Worm (Caenorhabditis elegans) whole organism, young adult: ENCODE measurements around the gene his-70.
A peak's percentile ranks its signal among the peaks of the same experiment; 100 is the strongest.

ENCODE experiments used
- B0336.3 ChIP-seq: fragments of 200-800 bp; sonication (Bioruptor generic); IDR thresholded peaks from 2 replicates; pipeline ENCODE4 v1.3.6; 2022; ENCODE audit warnings: missing genetic modification characterization, missing compliant biosample characterization
- F22D6.2 ChIP-seq: sonication (generic microtip); optimal IDR thresholded peaks from 2 replicates; lab custom pipeline; 2016; ENCODE audit warnings: mild to moderate bottlenecking, missing genetic modification characterization, missing compliant biosample characterization
- F23B12.7 ChIP-seq: sonication (generic microtip); optimal IDR thresholded peaks from 2 replicates; lab custom pipeline; 2017; ENCODE audit warnings: missing genetic modification characterization, mild to moderate bottlenecking, missing compliant biosample characterization, antibody characterized with exemption, moderate library complexity; ENCODE audit not compliant: insufficient read depth
- F55B11.4 ChIP-seq: sonication (generic microtip); optimal IDR thresholded peaks from 2 replicates; lab custom pipeline; 2016; ENCODE audit warnings: missing compliant biosample characterization, missing genetic modification characterization, borderline replicate concordance; ENCODE audit not compliant: insufficient read depth
- K11D2.4 ChIP-seq: fragments of 200-800 bp; sonication (Bioruptor generic); IDR thresholded peaks from 2 replicates; pipeline ENCODE4 v1.3.6; 2022; ENCODE audit warnings: missing genetic modification reagents, missing genetic modification characterization, missing compliant biosample characterization
- Y53F4B.3 ChIP-seq: fragments of 200-800 bp; sonication (Bioruptor generic); IDR thresholded peaks from 2 replicates; pipeline ENCODE4 v1.3.6; 2022; ENCODE audit warnings: missing genetic modification reagents, missing genetic modification characterization, missing compliant biosample characterization
- Y67H2A.10 ChIP-seq: fragments of 200-800 bp; sonication (Bioruptor generic); conservative IDR thresholded peaks from 2 replicates; pipeline ENCODE4 v1.3.6; 2022; ENCODE audit warnings: missing genetic modification reagents, missing genetic modification characterization, missing compliant biosample characterization
- akir-1 ChIP-seq: fragments of 200-800 bp; sonication (Bioruptor generic); optimal IDR thresholded peaks from 2 replicates; lab custom pipeline; 2018; ENCODE audit warnings: mild to moderate bottlenecking, missing genetic modification characterization, moderate library complexity, missing compliant biosample characterization
- ama-1 ChIP-seq, 3 experiments: fragments of 150-350 bp in 1 of 3; sonication (generic microtip) in 2 of 3; optimal IDR thresholded peaks; 2 replicates each; lab custom pipeline; 2014 to 2018; ENCODE audit warnings: missing biosample characterization in 2 of 3, missing genetic modification characterization in 2 of 3, missing genetic modification reagents in 2 of 3
- aptf-3 ChIP-seq: fragments of 200-800 bp; sonication (Bioruptor generic); IDR thresholded peaks from 2 replicates; pipeline ENCODE4 v1.3.6; 2022; ENCODE audit warnings: missing genetic modification characterization, missing compliant biosample characterization
- atf-7 ChIP-seq: sonication (generic microtip); optimal IDR thresholded peaks from 2 replicates; lab custom pipeline; 2017; ENCODE audit warnings: mild to moderate bottlenecking, missing genetic modification characterization, missing compliant biosample characterization
- athp-1 ChIP-seq: sonication (generic microtip); optimal IDR thresholded peaks from 2 replicates; lab custom pipeline; 2017; ENCODE audit warnings: mild to moderate bottlenecking, missing genetic modification characterization, missing compliant biosample characterization
- attf-3 ChIP-seq: fragments of 200-800 bp; sonication (Bioruptor generic); conservative IDR thresholded peaks from 2 replicates; pipeline ENCODE4 v1.3.6; 2022; ENCODE audit warnings: missing genetic modification reagents, missing genetic modification characterization, missing compliant biosample characterization
- bed-2 ChIP-seq: fragments of 200-800 bp; sonication (Bioruptor generic); IDR thresholded peaks from 2 replicates; pipeline ENCODE4 v1.3.6; 2022; ENCODE audit warnings: missing genetic modification reagents, missing genetic modification characterization, missing compliant biosample characterization
- ccch-3 ChIP-seq: fragments of 200-800 bp; sonication (Bioruptor generic); optimal IDR thresholded peaks from 2 replicates; lab custom pipeline; 2018; ENCODE audit warnings: mild to moderate bottlenecking, missing genetic modification characterization, missing compliant biosample characterization
- ceh-100 ChIP-seq: fragments of 200-800 bp; sonication (Bioruptor generic); IDR thresholded peaks from 2 replicates; pipeline ENCODE4 v1.3.6; 2022; ENCODE audit warnings: missing genetic modification reagents, missing genetic modification characterization, missing compliant biosample characterization
- ceh-27 ChIP-seq: fragments of 200-800 bp; sonication (Bioruptor generic); optimal IDR thresholded peaks from 2 replicates; lab custom pipeline; 2018; ENCODE audit warnings: mild to moderate bottlenecking, missing genetic modification characterization, moderate library complexity, missing compliant biosample characterization
- ceh-58 ChIP-seq: fragments of 200-800 bp; sonication (Bioruptor generic); IDR thresholded peaks from 2 replicates; pipeline ENCODE4 v1.3.6; 2022; ENCODE audit warnings: missing genetic modification characterization, missing compliant biosample characterization
- ceh-79 ChIP-seq: sonication (generic microtip); optimal IDR thresholded peaks from 2 replicates; lab custom pipeline; 2017; ENCODE audit warnings: mild to moderate bottlenecking, missing genetic modification characterization, missing compliant biosample characterization
- chd-7 ChIP-seq: sonication (generic microtip); optimal IDR thresholded peaks from 2 replicates; lab custom pipeline; 2016; ENCODE audit warnings: mild to moderate bottlenecking, missing genetic modification characterization, moderate library complexity, missing compliant biosample characterization
- dox-1 ChIP-seq: fragments of 200-800 bp; sonication (Bioruptor generic); IDR thresholded peaks from 2 replicates; pipeline ENCODE4 v1.3.6; 2022; ENCODE audit warnings: missing genetic modification reagents, missing genetic modification characterization, missing compliant biosample characterization
- dpl-1 ChIP-seq: fragments of 150-350 bp; optimal IDR thresholded peaks from 2 replicates; lab custom pipeline; 2014; ENCODE audit warnings: missing biosample characterization, missing genetic modification reagents, missing genetic modification characterization
- egl-18 ChIP-seq: fragments of 200-800 bp; sonication (Bioruptor generic); IDR thresholded peaks from 2 replicates; pipeline ENCODE4 v1.3.6; 2022; ENCODE audit warnings: missing genetic modification reagents, missing genetic modification characterization, missing compliant biosample characterization
- egl-44 ChIP-seq: fragments of 200-800 bp; sonication (Bioruptor generic); IDR thresholded peaks from 2 replicates; pipeline ENCODE4 v1.3.6; 2022; ENCODE audit warnings: missing genetic modification reagents, missing genetic modification characterization, missing compliant biosample characterization
- hlh-26 ChIP-seq: fragments of 200-800 bp; sonication (Bioruptor generic); conservative IDR thresholded peaks from 2 replicates; pipeline ENCODE4 v1.3.6; 2022; ENCODE audit warnings: missing genetic modification reagents, missing genetic modification characterization, missing compliant biosample characterization
- hmg-1.2 ChIP-seq: fragments of 200-800 bp; sonication (Bioruptor generic); IDR thresholded peaks from 2 replicates; pipeline ENCODE4 v1.3.6; 2022; ENCODE audit warnings: missing genetic modification reagents, missing genetic modification characterization, missing compliant biosample characterization
- hmg-20 ChIP-seq: fragments of 200-800 bp; sonication (Bioruptor generic); IDR thresholded peaks from 2 replicates; pipeline ENCODE4 v1.3.6; 2022; ENCODE audit warnings: missing genetic modification reagents, missing genetic modification characterization, missing compliant biosample characterization
- hsf-1 ChIP-seq: fragments of 200-800 bp; sonication (Bioruptor generic); IDR thresholded peaks from 2 replicates; pipeline ENCODE4 v1.3.6; 2022; ENCODE audit warnings: missing genetic modification reagents, missing genetic modification characterization, missing compliant biosample characterization
- lir-1 ChIP-seq: fragments of 200-800 bp; sonication (Bioruptor generic); conservative IDR thresholded peaks from 2 replicates; pipeline ENCODE4 v1.3.6; 2022; ENCODE audit warnings: missing genetic modification reagents, missing genetic modification characterization, missing compliant biosample characterization
- lsy-27 ChIP-seq: sonication (generic microtip); optimal IDR thresholded peaks from 2 replicates; lab custom pipeline; 2017; ENCODE audit warnings: missing genetic modification characterization, mild to moderate bottlenecking, missing compliant biosample characterization, antibody characterized with exemption, missing genotype, borderline replicate concordance; ENCODE audit not compliant: insufficient read depth
- madf-3 ChIP-seq: fragments of 200-800 bp; sonication (Bioruptor generic); IDR thresholded peaks from 2 replicates; pipeline ENCODE4 v1.3.6; 2022; ENCODE audit warnings: missing genetic modification reagents, missing genetic modification characterization, missing compliant biosample characterization
- nhr-179 ChIP-seq: sonication (generic microtip); optimal IDR thresholded peaks from 2 replicates; lab custom pipeline; 2016; ENCODE audit warnings: mild to moderate bottlenecking, missing genetic modification characterization, missing compliant biosample characterization
- nhr-27 ChIP-seq: fragments of 200-800 bp; sonication (Bioruptor generic); optimal IDR thresholded peaks from 2 replicates; lab custom pipeline; 2018; ENCODE audit warnings: mild to moderate bottlenecking, missing genetic modification characterization, moderate library complexity, missing compliant biosample characterization
- pha-4 ChIP-seq: fragments of 150-350 bp; sonication (generic microtip); optimal IDR thresholded peaks from 2 replicates; lab custom pipeline; 2014; ENCODE audit warnings: missing biosample characterization, missing genetic modification reagents, missing genetic modification characterization
- rec-8 ChIP-seq, 2 experiments: sonication (generic microtip); optimal IDR thresholded peaks; 2 replicates each; lab custom pipeline; 2016; ENCODE audit warnings: mild to moderate bottlenecking in 2 of 2, missing genetic modification characterization in 2 of 2, missing genetic modification reagents in 2 of 2, missing genotype in 2 of 2, missing biosample characterization in 1 of 2, missing compliant biosample characterization in 1 of 2, moderate library complexity in 1 of 2
- rpc-1 ChIP-seq, 2 experiments: fragments of 150-350 bp in 1 of 2; sonication (generic microtip) in 1 of 2; optimal IDR thresholded peaks; 2 replicates each; lab custom pipeline; 2014 to 2018; ENCODE audit warnings: missing biosample characterization in 1 of 2, missing genetic modification characterization in 1 of 2, missing genetic modification reagents in 1 of 2, missing genotype in 1 of 2
- snpc-1.1 ChIP-seq: sonication (generic microtip); optimal IDR thresholded peaks from 2 replicates; lab custom pipeline; 2017; ENCODE audit warnings: missing genetic modification characterization, mild to moderate bottlenecking, missing compliant biosample characterization, antibody characterized with exemption, moderate library complexity, missing genotype, missing genetic modification reagents; ENCODE audit not compliant: insufficient read depth
- snpc-1.3 ChIP-seq: sonication (generic microtip); optimal IDR thresholded peaks from 2 replicates; lab custom pipeline; 2017; ENCODE audit warnings: missing genetic modification characterization, mild to moderate bottlenecking, missing compliant biosample characterization, antibody characterized with exemption, moderate library complexity, missing genotype, missing genetic modification reagents; ENCODE audit not compliant: insufficient read depth
- snpc-3.4 ChIP-seq: sonication (generic microtip); optimal IDR thresholded peaks from 2 replicates; lab custom pipeline; 2017; ENCODE audit warnings: missing genetic modification characterization, mild to moderate bottlenecking, missing compliant biosample characterization, antibody characterized with exemption, moderate library complexity, missing genotype, missing genetic modification reagents
- sptf-2 ChIP-seq: fragments of 200-800 bp; sonication (Bioruptor generic); optimal IDR thresholded peaks from 2 replicates; lab custom pipeline; 2018; ENCODE audit warnings: mild to moderate bottlenecking, missing genetic modification characterization, missing compliant biosample characterization
- zfh-2 ChIP-seq: fragments of 200-800 bp; sonication (Bioruptor generic); conservative IDR thresholded peaks from 2 replicates; pipeline ENCODE4 v1.3.6; 2022; ENCODE audit warnings: missing genetic modification reagents, missing genetic modification characterization, missing compliant biosample characterization
- zim-3 ChIP-seq: sonication (generic microtip); optimal IDR thresholded peaks from 2 replicates; lab custom pipeline; 2017; ENCODE audit warnings: mild to moderate bottlenecking, missing genetic modification characterization, moderate library complexity, missing compliant biosample characterization
- ztf-3 ChIP-seq: fragments of 200-800 bp; sonication (Bioruptor generic); optimal IDR thresholded peaks from 2 replicates; lab custom pipeline; 2018; ENCODE audit warnings: mild to moderate bottlenecking, missing genetic modification characterization, missing compliant biosample characterization

Gene his-70

DNA sequence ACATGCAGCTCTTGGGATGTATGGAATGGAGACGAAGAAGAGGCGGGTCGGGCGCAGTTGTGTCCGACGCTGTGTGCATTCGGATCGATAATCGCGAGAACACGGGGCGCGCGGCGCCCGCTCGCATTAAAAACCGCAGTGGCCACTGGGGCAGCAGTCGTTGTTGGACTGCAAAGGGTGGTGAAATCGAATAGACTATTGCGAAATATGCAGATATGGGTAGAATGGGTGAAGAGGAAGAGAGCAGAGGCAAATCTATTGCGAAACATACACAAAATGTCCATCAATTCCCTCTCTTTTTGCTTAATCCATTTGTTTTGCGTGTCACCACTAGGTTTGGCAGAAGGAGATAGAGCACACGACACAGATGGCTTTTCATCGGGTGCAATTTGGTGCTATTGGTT lies 41.8 kb downstream of the his-70 start (continued):
- TF ChIP-seq sptf-2 (GFP tag; lab: Kevin White, UChicago) (no peak), K11D2.4 (0 out of 2 replicates have a peak, but pooled peaks have one; percentile 42), hlh-26 (GFP tag; lab: Robert Waterston, UW) (no peak), egl-18 (no peak), ceh-27 (GFP tag; lab: Kevin White, UChicago) (peak; percentile 64), hmg-1.2 (peak; percentile 30), snpc-1.3 (no peak), ztf-3 (GFP tag; lab: Kevin White, UChicago) (no peak), F23B12.7 (no peak), lsy-27 (tag; lab: Kevin White, UChicago) (no peak), rec-8 (tag; optimal IDR thresholded peaks at IDR 0.05; lab: Kevin White, UChicago) (no peak), ceh-79 (tag; lab: Kevin White, UChicago) (no peak), attf-3 (GFP tag; lab: Robert Waterston, UW) (no peak), zim-3 (tag; lab: Kevin White, UChicago) (no peak), hmg-20 (GFP tag; lab: Robert Waterston, UW) (no peak), chd-7 (no peak), dox-1 (peak; percentile 51; the same call in 1 of the 2 replicates), snpc-1.1 (tag; lab: Kevin White, UChicago) (no peak), atf-7 (tag; lab: Kevin White, UChicago) (no peak), akir-1 (GFP tag; lab: Kevin White, UChicago) (no peak), Y53F4B.3 (no peak), B0336.3 (GFP tag; lab: Robert Waterston, UW) (no peak), ama-1 (optimal IDR thresholded peaks at IDR 0.05; lab: Kevin White, UChicago) (peak; percentile 41), ama-1 (GFP tag; optimal IDR thresholded peaks at IDR 0.05; lab: Kevin White, UChicago) (no peak), aptf-3 (no peak), F22D6.2 (tag; lab: Kevin White, UChicago) (no peak), nhr-27 (tag; lab: Kevin White, UChicago) (peak; percentile 67), zfh-2 (GFP tag; lab: Robert Waterston, UW) (peak; percentile 97), athp-1 (tag; lab: Kevin White, UChicago) (peak; percentile 2), lir-1 (no peak), Y67H2A.10 (GFP tag; lab: Robert Waterston, UW) (no peak)
- TF ChIP-seq, all 124 proteins: peak for 28

DNA sequence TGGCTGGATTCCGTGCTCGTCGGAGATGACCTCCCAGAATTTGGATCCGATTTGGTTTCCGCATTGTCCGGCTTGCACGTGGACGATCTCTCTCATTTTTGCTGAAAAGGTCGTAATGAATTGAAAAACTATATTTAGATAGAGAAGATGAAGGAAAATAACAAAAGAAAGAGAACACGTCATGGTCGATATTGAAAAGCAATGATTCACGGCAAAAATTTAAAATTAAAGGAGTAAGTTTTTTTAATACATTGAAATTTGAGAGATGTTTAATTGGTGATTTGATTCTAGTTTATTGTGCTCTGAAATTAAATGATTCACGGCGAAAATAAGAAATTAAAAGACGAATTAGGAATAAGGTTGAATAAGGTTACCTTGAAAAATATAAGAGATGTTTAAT lies 42.4 kb downstream of the his-70 start, which contains the start of gene tbb-2:
Gene tbb-2, minus strand, starts transcription at position 101 of the 400 bp plus-strand sequence.
- TF ChIP-seq egl-44 (GFP tag; lab: Robert Waterston, UW), result no peak
- TF ChIP-seq bed-2 (GFP tag; lab: Robert Waterston, UW), result no peak
- TF ChIP-seq aptf-3, result no peak
- TF ChIP-seq madf-3 (GFP tag; lab: Robert Waterston, UW), result 0 out of 2 replicates have a peak, but pooled peaks have one; percentile 14
- no peak for TF ChIP-seq rpc-1 (optimal IDR thresholded peaks at IDR 0.05; lab: Kevin White, UChicago)
- no peak for TF ChIP-seq rpc-1 (tag; optimal IDR thresholded peaks at IDR 0.05; lab: Kevin White, UChicago)

DNA sequence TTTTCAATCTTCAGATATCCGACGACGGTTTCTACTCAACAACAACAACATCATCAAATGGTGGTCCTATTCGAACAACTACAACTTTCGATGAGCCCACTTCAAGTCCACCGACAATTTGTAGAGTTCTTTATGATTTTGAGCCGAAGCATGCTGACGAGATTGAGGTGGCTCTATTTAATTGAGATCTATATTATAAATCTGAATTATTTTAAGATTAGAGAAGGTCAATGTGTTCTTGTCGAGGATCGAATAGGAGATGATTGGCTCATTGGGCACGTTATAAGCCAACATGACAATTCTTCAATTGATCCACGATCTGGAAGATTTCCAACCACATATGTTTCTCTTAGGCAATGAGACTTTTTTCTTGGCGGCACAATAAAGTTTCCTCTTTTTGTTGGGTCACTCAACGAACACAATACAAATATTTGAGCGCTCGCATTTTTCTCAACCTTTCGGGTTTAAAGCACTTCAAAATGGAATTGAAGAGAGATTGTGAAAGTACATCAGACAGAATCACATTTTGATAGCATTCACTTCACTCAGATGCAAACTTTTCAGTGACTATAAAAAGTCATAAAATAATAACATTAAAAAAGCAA lies 44.4 kb downstream of the his-70 start:
- TF ChIP-seq snpc-3.4 (tag; lab: Kevin White, UChicago) (peak; percentile 42), ccch-3 (GFP tag; lab: Kevin White, UChicago) (no peak), egl-44 (GFP tag; lab: Robert Waterston, UW) (peak; percentile 63), ceh-100 (GFP tag; lab: Robert Waterston, UW) (no peak; the same call in none of the 2 replicates), nhr-179 (tag; lab: Kevin White, UChicago) (no peak), dpl-1 (GFP tag; lab: Kevin White, UChicago) (peak; percentile 30), egl-18 (no peak), hsf-1 (GFP tag; lab: Robert Waterston, UW) (peak; percentile 86), F55B11.4 (no peak), pha-4 (no peak), athp-1 (tag; lab: Kevin White, UChicago) (peak; percentile 79), ceh-58 (GFP tag; lab: Robert Waterston, UW) (no peak)
